Fruit fly (Drosophila melanogaster) whole organism, embryonic: Measurements from ENCODE around the gene CG33934.

ENCODE experiments used
- Adf1 ChIP-seq: fragments of 200-800 bp; sonication (Bioruptor generic); IDR thresholded peaks from 2 replicates; pipeline ENCODE4 v1.3.6; 2022; ENCODE audit warnings: missing biosample characterization, missing genetic modification characterization
- BEAF-32 ChIP-seq: fragments of 200-800 bp; sonication (Bioruptor generic); optimal IDR thresholded peaks from 3 replicates; lab custom pipeline; 2017; ENCODE audit warnings: missing biosample characterization, missing genetic modification characterization, mild to moderate bottlenecking, moderate library complexity, missing genetic modification reagents
- CG11723 ChIP-seq: fragments of 200-800 bp; sonication (Bioruptor generic); optimal IDR thresholded peaks from 2 replicates; lab custom pipeline; 2017; ENCODE audit warnings: missing biosample characterization, mild to moderate bottlenecking, missing genetic modification characterization
- CG13287 ChIP-seq: fragments of 200-800 bp; sonication (Bioruptor generic); IDR thresholded peaks from 2 replicates; pipeline ENCODE4 v1.3.6; 2022; ENCODE audit warnings: missing biosample characterization, missing genetic modification characterization; ENCODE audit not compliant: partially characterized antibody
- CG14710 ChIP-seq: fragments of 200-800 bp; sonication (Bioruptor generic); optimal IDR thresholded peaks from 3 replicates; lab custom pipeline; 2019; ENCODE audit warnings: missing biosample characterization, mild to moderate bottlenecking, missing genetic modification characterization, moderate library complexity
- CG14860 ChIP-seq: fragments of 200-800 bp; sonication (Bioruptor generic); IDR thresholded peaks from 3 replicates; pipeline ENCODE4 v1.3.6; 2022; ENCODE audit warnings: missing biosample characterization, missing genetic modification characterization; ENCODE audit not compliant: partially characterized antibody
- CG16815 ChIP-seq: fragments of 200-800 bp; sonication (Bioruptor generic); optimal IDR thresholded peaks from 3 replicates; lab custom pipeline; 2017; ENCODE audit warnings: missing biosample characterization, mild to moderate bottlenecking, missing genetic modification characterization
- CG17385 ChIP-seq: fragments of 200-800 bp; sonication (Bioruptor generic); optimal IDR thresholded peaks from 3 replicates; lab custom pipeline; 2018; ENCODE audit warnings: missing biosample characterization, mild to moderate bottlenecking, missing genetic modification characterization
- CG17568 ChIP-seq: fragments of 200-800 bp; sonication (Bioruptor generic); optimal IDR thresholded peaks from 2 replicates; lab custom pipeline; 2018; ENCODE audit warnings: missing biosample characterization, mild to moderate bottlenecking, missing genetic modification characterization, moderate library complexity
- CG2875 ChIP-seq: fragments of 200-800 bp; sonication (Bioruptor generic); optimal IDR thresholded peaks from 2 replicates; lab custom pipeline; 2017; ENCODE audit warnings: missing biosample characterization, mild to moderate bottlenecking, missing genetic modification characterization, missing genetic modification reagents
- CG2889 ChIP-seq: fragments of 200-800 bp; sonication (Bioruptor generic); IDR thresholded peaks from 3 replicates; pipeline ENCODE4 v1.3.6; 2022; ENCODE audit warnings: missing biosample characterization, missing genetic modification characterization
- CG34224 ChIP-seq: fragments of 200-800 bp; sonication (Bioruptor generic); IDR thresholded peaks from 3 replicates; pipeline ENCODE4 v1.3.6; 2022; ENCODE audit warnings: missing biosample characterization, missing genetic modification characterization; ENCODE audit not compliant: partially characterized antibody
- CG4617 ChIP-seq: fragments of 200-800 bp; sonication (Bioruptor generic); optimal IDR thresholded peaks from 3 replicates; lab custom pipeline; 2016; ENCODE audit warnings: missing biosample characterization, missing genetic modification characterization, borderline replicate concordance
- CG4730 ChIP-seq: fragments of 200-800 bp; sonication (Bioruptor generic); IDR thresholded peaks from 2 replicates; pipeline ENCODE4 v1.3.6; 2022; ENCODE audit warnings: missing biosample characterization, missing genetic modification characterization
- CG7987 ChIP-seq: fragments of 200-800 bp; sonication (Bioruptor generic); optimal IDR thresholded peaks from 2 replicates; lab custom pipeline; 2018; ENCODE audit warnings: missing biosample characterization, mild to moderate bottlenecking, missing genetic modification characterization, moderate library complexity
- CG9437 ChIP-seq: fragments of 200-800 bp; sonication (Bioruptor generic); optimal IDR thresholded peaks from 2 replicates; lab custom pipeline; 2018; ENCODE audit warnings: missing biosample characterization, mild to moderate bottlenecking, missing genetic modification characterization
- CHES-1-like ChIP-seq: fragments of 200-800 bp; sonication (Bioruptor generic); optimal IDR thresholded peaks from 2 replicates; lab custom pipeline; 2016; ENCODE audit warnings: missing biosample characterization, missing genetic modification characterization
- Doc3 ChIP-seq: fragments of 200-800 bp; sonication (Bioruptor generic); IDR thresholded peaks from 3 replicates; pipeline ENCODE4 v1.3.6; 2022; ENCODE audit warnings: missing biosample characterization, missing genetic modification characterization; ENCODE audit not compliant: partially characterized antibody
- Dref ChIP-seq: fragments of 200-800 bp; sonication (Bioruptor generic); IDR thresholded peaks from 2 replicates; pipeline ENCODE4 v1.3.6; 2022; ENCODE audit warnings: missing biosample characterization, missing genetic modification characterization
- Myb ChIP-seq: fragments of 200-800 bp; sonication (Bioruptor generic); optimal IDR thresholded peaks from 2 replicates; lab custom pipeline; 2016; ENCODE audit warnings: missing biosample characterization, missing genetic modification characterization
- NC2α ChIP-seq: fragments of 200-800 bp; sonication (Bioruptor generic); optimal IDR thresholded peaks from 2 replicates; lab custom pipeline; 2016; ENCODE audit warnings: missing biosample characterization, missing genetic modification characterization
- Opbp ChIP-seq: fragments of 200-800 bp; sonication (Bioruptor generic); IDR thresholded peaks from 3 replicates; pipeline ENCODE4 v1.3.6; 2022; ENCODE audit warnings: missing biosample characterization, missing genetic modification characterization; ENCODE audit not compliant: partially characterized antibody
- Optix ChIP-seq: fragments of 200-800 bp; sonication (Bioruptor generic); IDR thresholded peaks from 3 replicates; pipeline ENCODE4 v1.3.6; 2022; ENCODE audit warnings: missing biosample characterization, missing genetic modification characterization
- Spps ChIP-seq: fragments of 200-800 bp; sonication (Bioruptor generic); optimal IDR thresholded peaks from 2 replicates; lab custom pipeline; 2018; ENCODE audit warnings: missing biosample characterization, mild to moderate bottlenecking, missing genetic modification characterization
- Sry-δ ChIP-seq: fragments of 200-800 bp; sonication (Bioruptor generic); optimal IDR thresholded peaks from 2 replicates; lab custom pipeline; 2016; ENCODE audit warnings: missing biosample characterization, missing genetic modification characterization
- Stat92E ChIP-seq, 3 experiments: fragments of >200 bp in 2 of 3; fragments of 200-800 bp in 1 of 3; sonication (Bioruptor generic) in 1 of 3; optimal IDR thresholded peaks; 2 replicates each; lab custom pipeline; 2017 to 2019; ENCODE audit warnings: missing biosample characterization in 3 of 3, missing genetic modification characterization in 3 of 3, mild to moderate bottlenecking in 1 of 3, moderate library complexity in 1 of 3
- YL-1 ChIP-seq: fragments of 200-800 bp; sonication (Bioruptor generic); optimal IDR thresholded peaks from 3 replicates; lab custom pipeline; 2017; ENCODE audit warnings: missing biosample characterization, mild to moderate bottlenecking, missing genetic modification characterization
- eyg ChIP-seq: fragments of 200-800 bp; sonication (Bioruptor generic); optimal IDR thresholded peaks from 3 replicates; lab custom pipeline; 2016; ENCODE audit warnings: missing biosample characterization, missing genetic modification characterization
- fd102C ChIP-seq: fragments of 200-800 bp; sonication (Bioruptor generic); optimal IDR thresholded peaks from 2 replicates; lab custom pipeline; 2018; ENCODE audit warnings: missing biosample characterization, mild to moderate bottlenecking, missing genetic modification characterization, moderate library complexity
- gcm ChIP-seq: fragments of 200-800 bp; sonication (Bioruptor generic); optimal IDR thresholded peaks from 2 replicates; lab custom pipeline; 2019; ENCODE audit warnings: missing biosample characterization, mild to moderate bottlenecking, missing genetic modification characterization, moderate library complexity
- gcm2 ChIP-seq: fragments of 200-800 bp; sonication (Bioruptor generic); optimal IDR thresholded peaks from 2 replicates; lab custom pipeline; 2016; ENCODE audit warnings: missing biosample characterization, missing genetic modification characterization
- gem ChIP-seq: fragments of 200-800 bp; sonication (Bioruptor generic); optimal IDR thresholded peaks from 2 replicates; lab custom pipeline; 2019; ENCODE audit warnings: missing biosample characterization, mild to moderate bottlenecking, missing genetic modification characterization, moderate library complexity
- grau ChIP-seq: fragments of 200-800 bp; optimal IDR thresholded peaks from 3 replicates; lab custom pipeline; 2019; ENCODE audit warnings: missing biosample characterization, mild to moderate bottlenecking, missing genetic modification characterization, moderate library complexity
- hbn ChIP-seq: fragments of 200-800 bp; sonication (Bioruptor generic); IDR thresholded peaks from 2 replicates; pipeline ENCODE4 v1.3.6; 2022; ENCODE audit warnings: missing biosample characterization, missing genetic modification characterization; ENCODE audit not compliant: partially characterized antibody
- hkb ChIP-seq, 2 experiments: fragments of 200-800 bp in 1 of 2; fragments of >200 bp in 1 of 2; sonication (Bioruptor generic) in 1 of 2; IDR thresholded peaks in 1 of 2; optimal IDR thresholded peaks in 1 of 2; 2 replicates each; pipeline versions ENCODE4 v1.3.6 to Lab custom; 2017 to 2022; ENCODE audit warnings: missing biosample characterization in 1 of 2, missing genetic modification characterization in 1 of 2
- klu ChIP-seq: fragments of 200-800 bp; sonication (Bioruptor generic); IDR thresholded peaks from 2 replicates; pipeline ENCODE4 v1.3.6; 2022; ENCODE audit warnings: missing biosample characterization, missing genetic modification characterization
- lov ChIP-seq, 2 experiments: fragments of 200-800 bp in 1 of 2; fragments of >200 bp in 1 of 2; sonication (Bioruptor generic) in 1 of 2; IDR thresholded peaks in 1 of 2; optimal IDR thresholded peaks in 1 of 2; 2 replicates in 1 of 2; 3 replicates in 1 of 2; pipeline versions ENCODE4 v1.3.6 to Lab custom; 2017 to 2022; ENCODE audit warnings: missing biosample characterization in 1 of 2, missing genetic modification characterization in 1 of 2
- nmo ChIP-seq: fragments of 200-800 bp; sonication (Bioruptor generic); optimal IDR thresholded peaks from 2 replicates; lab custom pipeline; 2018; ENCODE audit warnings: missing biosample characterization, mild to moderate bottlenecking, missing genetic modification characterization, moderate library complexity
- otp ChIP-seq: fragments of 200-800 bp; sonication (Bioruptor generic); IDR thresholded peaks from 3 replicates; pipeline ENCODE4, ENCODE4 v1.3.6; 2022; ENCODE audit warnings: missing biosample characterization, missing genetic modification characterization
- ranshi ChIP-seq: fragments of 200-800 bp; sonication (Bioruptor generic); IDR thresholded peaks from 2 replicates; pipeline ENCODE4 v1.3.6; 2022; ENCODE audit warnings: missing biosample characterization, missing genetic modification characterization
- row ChIP-seq: fragments of 200-800 bp; sonication (Bioruptor generic); IDR thresholded peaks from 3 replicates; pipeline ENCODE4 v1.3.6; 2022; ENCODE audit warnings: missing biosample characterization, missing genetic modification characterization
- sr ChIP-seq: fragments of 200-800 bp; sonication (Bioruptor generic); IDR thresholded peaks from 3 replicates; pipeline ENCODE4 v1.3.6; 2022; ENCODE audit warnings: missing biosample characterization, missing genetic modification characterization
- stwl ChIP-seq: fragments of 200-800 bp; sonication (Bioruptor generic); optimal IDR thresholded peaks from 3 replicates; lab custom pipeline; 2018; ENCODE audit warnings: missing biosample characterization, mild to moderate bottlenecking, missing genetic modification characterization, moderate library complexity
- tap ChIP-seq: fragments of 200-800 bp; optimal IDR thresholded peaks from 3 replicates; lab custom pipeline; 2019; ENCODE audit warnings: missing biosample characterization, mild to moderate bottlenecking, missing genetic modification characterization, moderate library complexity
- tgo ChIP-seq: fragments of 200-800 bp; sonication (Bioruptor generic); IDR thresholded peaks from 3 replicates; pipeline ENCODE4 v1.3.6; 2022; ENCODE audit warnings: missing biosample characterization, missing genetic modification characterization
- trem ChIP-seq: fragments of 200-800 bp; optimal IDR thresholded peaks from 3 replicates; lab custom pipeline; 2019; ENCODE audit warnings: missing biosample characterization, mild to moderate bottlenecking, missing genetic modification characterization, moderate library complexity
- unc-4 ChIP-seq: fragments of 200-800 bp; sonication (Bioruptor generic); IDR thresholded peaks from 2 replicates; pipeline ENCODE4 v1.3.6; 2022; ENCODE audit warnings: missing biosample characterization, missing genetic modification characterization; ENCODE audit not compliant: partially characterized antibody
- wek ChIP-seq: fragments of 200-800 bp; sonication (Bioruptor generic); optimal IDR thresholded peaks from 3 replicates; lab custom pipeline; 2018; ENCODE audit warnings: missing biosample characterization, mild to moderate bottlenecking, missing genetic modification characterization, moderate library complexity

The CG33934 gene

DNA sequence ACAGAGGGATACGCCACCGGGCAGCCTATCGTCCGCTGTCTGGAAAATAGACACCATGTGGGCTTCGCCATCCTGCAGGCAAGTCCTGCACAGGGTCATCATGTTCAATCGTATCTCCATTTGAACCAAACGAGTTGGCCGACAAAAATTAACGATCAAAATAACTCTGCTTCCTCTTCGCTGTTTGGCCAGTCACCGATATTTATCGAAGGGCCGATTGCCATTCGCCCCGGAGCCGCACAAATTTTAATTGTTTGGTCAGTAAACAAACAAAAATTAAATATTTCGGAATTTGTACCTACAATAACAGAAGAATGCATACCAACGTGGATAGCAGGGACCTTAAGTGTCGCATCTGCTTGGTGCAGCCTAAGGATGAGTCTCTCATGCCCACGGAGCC lies 14.7 kb upstream of the CG33934 start, which contains the start of the genes CG4424 and CG4854 (continued):
- TF ChIP-seq Doc3 (GFP tag; lab: Robert Waterston, UW) (peak; percentile 41; the same call in 1 of the 3 replicates), Opbp (GFP tag; lab: Robert Waterston, UW) (peak; percentile 45; the same call in 1 of the 3 replicates), CG2889 (GFP tag; lab: Robert Waterston, UW) (no peak), CHES-1-like (GFP tag; lab: Kevin White, UChicago) (no peak), Optix (no peak), otp (GFP tag; lab: Robert Waterston, UW) (no peak), grau (tag; lab: Kevin White, UChicago) (peak; percentile 53), klu (GFP tag; lab: Robert Waterston, UW) (no peak), Sry-δ (GFP tag; lab: Kevin White, UChicago) (peak; percentile 29), CG4617 (GFP tag; lab: Kevin White, UChicago) (peak; percentile 67), NC2α (GFP tag; lab: Kevin White, UChicago) (no peak), fd102C (GFP tag; lab: Kevin White, UChicago) (no peak), YL-1 (GFP tag; lab: Kevin White, UChicago) (peak; percentile 25), CG11723 (no peak), ranshi (GFP tag; lab: Robert Waterston, UW) (no peak), CG17385 (GFP tag; lab: Kevin White, UChicago) (peak; percentile 95), wek (peak; percentile 40), CG4730 (GFP tag; lab: Robert Waterston, UW) (no peak), Stat92E (GFP tag; optimal IDR thresholded peaks at IDR 0.05; lab: Kevin White, UChicago) (no peak), CG2875 (no peak), hbn (0 out of 2 replicates have a peak, but pooled peaks have one; percentile 36), sr (GFP tag; lab: Robert Waterston, UW) (no peak), trem (peak; percentile 70), gem (no peak), lov (optimal IDR thresholded peaks at IDR 0.05; lab: Kevin White, UChicago) (no peak), lov (GFP tag; IDR thresholded peaks at IDR 0.05; lab: Robert Waterston, UW) (no peak), eyg (GFP tag; lab: Kevin White, UChicago) (no peak), CG14710 (tag; lab: Kevin White, UChicago) (peak; percentile 5), BEAF-32 (GFP tag; lab: Kevin White, UChicago) (peak; percentile 56), tgo (no peak), Dref (GFP tag; lab: Robert Waterston, UW) (peak; percentile 60), CG13287 (GFP tag; lab: Robert Waterston, UW) (peak; percentile 57; the same call in 1 of the 2 replicates), CG9437 (GFP tag; lab: Kevin White, UChicago) (no peak), hkb (optimal IDR thresholded peaks at IDR 0.05; lab: Kevin White, UChicago) (no peak), hkb (GFP tag; IDR thresholded peaks at IDR 0.05; lab: Robert Waterston, UW) (no peak), CG17568 (no peak), stwl (tag; lab: Kevin White, UChicago) (peak; percentile 33), unc-4 (GFP tag; lab: Robert Waterston, UW) (peak; percentile 30; the same call in 1 of the 2 replicates), CG16815 (GFP tag; lab: Kevin White, UChicago) (no peak), nmo (GFP tag; lab: Kevin White, UChicago) (no peak), row (GFP tag; lab: Robert Waterston, UW) (0 out of 3 replicates have a peak, but pooled peaks have one; percentile 32), tap (tag; lab: Kevin White, UChicago) (no peak), gcm2 (GFP tag; lab: Kevin White, UChicago) (no peak), CG14860 (0 out of 3 replicates have a peak, but pooled peaks have one; percentile 19), CG7987 (GFP tag; lab: Kevin White, UChicago) (no peak), Adf1 (GFP tag; lab: Robert Waterston, UW) (no peak), Spps (no peak), Myb (GFP tag; lab: Kevin White, UChicago) (peak; percentile 77), gcm (GFP tag; lab: Kevin White, UChicago) (no peak), CG34224 (GFP tag; lab: Robert Waterston, UW) (no peak)
